Fruit fly (Drosophila melanogaster): ENCODE data around the gene CG8927.

CG8927 gene

DNA sequence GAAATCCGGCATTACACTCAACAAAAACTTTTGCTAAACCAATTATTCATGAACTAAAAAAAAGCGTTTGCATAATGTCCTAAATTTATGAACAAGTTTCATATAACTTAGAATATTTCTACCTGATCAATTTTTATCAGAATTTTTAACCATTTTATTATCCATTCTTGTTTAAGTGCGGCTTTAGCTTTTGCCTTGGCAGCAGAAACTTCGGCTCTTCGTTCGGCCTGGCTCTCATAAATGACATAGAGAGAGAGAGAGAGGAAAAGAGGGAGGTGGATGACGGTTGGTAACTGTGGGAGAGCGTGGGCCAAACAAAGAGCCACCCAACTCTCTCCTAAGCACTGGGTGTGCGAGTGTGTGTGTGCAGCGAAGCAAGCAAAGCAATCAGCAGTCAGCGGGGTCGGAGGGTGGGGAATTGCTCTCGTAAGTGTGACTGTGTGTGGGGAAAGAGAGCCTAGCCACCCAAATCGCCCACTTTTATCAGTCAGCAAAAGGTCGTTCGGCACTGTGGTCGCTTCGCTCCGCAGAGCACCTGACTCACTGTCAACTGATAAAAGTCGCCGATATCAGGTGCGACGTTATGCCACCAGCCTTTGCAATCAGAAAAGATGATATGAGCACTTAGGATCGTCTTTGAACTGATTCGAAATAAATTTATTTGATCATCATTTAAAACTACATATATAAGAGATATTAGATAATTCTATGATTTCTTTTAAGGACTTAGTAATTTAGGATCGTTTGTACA lies 43.8 kb downstream of the CG8927 start (continued):
- TF ChIP-seq CG11695 (GFP tag; IDR thresholded peaks at IDR 0.05), result no peak
- TF ChIP-seq CTCF (GFP tag; optimal IDR thresholded peaks at IDR 0.05), result peak; percentile 70
- TF ChIP-seq C15 (GFP tag; IDR thresholded peaks at IDR 0.05), result no peak
- peak; percentile 97 for TF ChIP-seq CG12071 (GFP tag; optimal IDR thresholded peaks at IDR 0.05)
- TF ChIP-seq mam (GFP tag; optimal IDR thresholded peaks at IDR 0.05), result peak; percentile 97
- no peak for TF ChIP-seq Mrtf (GFP tag; IDR thresholded peaks at IDR 0.05)
- TF ChIP-seq dysf (GFP tag; IDR thresholded peaks at IDR 0.05), result no peak
- peak; percentile 3 for TF ChIP-seq HLHmδ (GFP tag; optimal IDR thresholded peaks at IDR 0.05)
- TF ChIP-seq NfI (GFP tag; optimal IDR thresholded peaks at IDR 0.05), result peak; percentile 97
- TF ChIP-seq CG13894 (tag; optimal IDR thresholded peaks at IDR 0.05), result peak; percentile 96
- TF ChIP-seq Dek (tag; optimal IDR thresholded peaks at IDR 0.05), result peak; percentile 98
- no peak for TF ChIP-seq CG4360 (GFP tag; IDR thresholded peaks at IDR 0.05)
- TF ChIP-seq sug (tag; optimal IDR thresholded peaks at IDR 0.05), result peak; percentile 85
- no peak for TF ChIP-seq cas (GFP tag; IDR thresholded peaks at IDR 0.05)
- TF ChIP-seq Chrac-16 (GFP tag; optimal IDR thresholded peaks at IDR 0.05), result peak; percentile 96
- no peak for TF ChIP-seq Lpt (GFP tag; optimal IDR thresholded peaks at IDR 0.05)
- no peak for TF ChIP-seq Ptx1 (GFP tag; IDR thresholded peaks at IDR 0.05)
- TF ChIP-seq CG7745 (tag; optimal IDR thresholded peaks at IDR 0.05), result peak; percentile 79
- peak; percentile 96 for TF ChIP-seq Xbp1 (GFP tag; optimal IDR thresholded peaks at IDR 0.05)
- TF ChIP-seq sd (tag; optimal IDR thresholded peaks at IDR 0.05), result peak; percentile 93
- no peak for TF ChIP-seq CG32772 (GFP tag; IDR thresholded peaks at IDR 0.05)
- TF ChIP-seq ash1 (GFP tag; optimal IDR thresholded peaks at IDR 0.05), result peak; percentile 58
- TF ChIP-seq Xrp1 (GFP tag; IDR thresholded peaks at IDR 0.05), result no peak
- TF ChIP-seq fu2 (GFP tag; optimal IDR thresholded peaks at IDR 0.05), result peak; percentile 96
- no peak for TF ChIP-seq CG11696 (GFP tag; IDR thresholded peaks at IDR 0.05)
- no peak for TF ChIP-seq wor (GFP tag; IDR thresholded peaks at IDR 0.05)
- no peak for TF ChIP-seq CG11247 (GFP tag; IDR thresholded peaks at IDR 0.05)
- peak in 1 of 2 experiments; percentile 98 for TF ChIP-seq Eip74EF (GFP tag; optimal IDR thresholded peaks at IDR 0.05)
- peak; percentile 98 for TF ChIP-seq Fer3 (tag; optimal IDR thresholded peaks at IDR 0.05)
- peak; percentile 11 for TF ChIP-seq pzg (GFP tag; optimal IDR thresholded peaks at IDR 0.05)
- no peak for TF ChIP-seq Aef1 (GFP tag; IDR thresholded peaks at IDR 0.05)
- no peak for TF ChIP-seq CG8765 (GFP tag; IDR thresholded peaks at IDR 0.05)
- peak; percentile 94 for TF ChIP-seq emc (GFP tag; optimal IDR thresholded peaks at IDR 0.05)
- TF ChIP-seq CG6272 (GFP tag; IDR thresholded peaks at IDR 0.05), result peak; percentile 96
- peak; percentile 97 for TF ChIP-seq cwo (GFP tag; optimal IDR thresholded peaks at IDR 0.05)
- TF ChIP-seq pfk (GFP tag; optimal IDR thresholded peaks at IDR 0.05), result no peak
- peak; percentile 97 for TF ChIP-seq Dip3 (GFP tag; optimal IDR thresholded peaks at IDR 0.05)
- no peak for TF ChIP-seq CG34422 (GFP tag; IDR thresholded peaks at IDR 0.05)
- peak; percentile 98 for TF ChIP-seq gcm (GFP tag; optimal IDR thresholded peaks at IDR 0.05)
- peak; percentile 91 for TF ChIP-seq pros (GFP tag; optimal IDR thresholded peaks at IDR 0.05)
- peak; percentile 97 for TF ChIP-seq az2 (GFP tag; optimal IDR thresholded peaks at IDR 0.05)
- peak; percentile 98 for TF ChIP-seq nmo (GFP tag; optimal IDR thresholded peaks at IDR 0.05)
- TF ChIP-seq stwl (tag; optimal IDR thresholded peaks at IDR 0.05), result peak; percentile 50
- TF ChIP-seq Hr51 (GFP tag; optimal IDR thresholded peaks at IDR 0.05), result peak; percentile 97 to 98
- TF ChIP-seq MTF-1 (GFP tag; optimal IDR thresholded peaks at IDR 0.05; ENCODE audit: borderline replicate concordance), result peak; percentile 95
- TF ChIP-seq bbx (GFP tag; IDR thresholded peaks at IDR 0.05; ENCODE audit: partially characterized antibody), result no peak
- TF ChIP-seq amos (GFP tag; IDR thresholded peaks at IDR 0.05; ENCODE audit: partially characterized antibody), result no peak
- TF ChIP-seq CG11093 (GFP tag; IDR thresholded peaks at IDR 0.05), result peak; percentile 97
- TF ChIP-seq CG15479 (GFP tag; optimal IDR thresholded peaks at IDR 0.05), result no peak
- TF ChIP-seq ken (GFP tag; IDR thresholded peaks at IDR 0.05), result no peak
